Fruit fly (Drosophila melanogaster) whole organism, embryonic: ENCODE measurements around the gene CG5909.

ENCODE experiments used
- ATbp ChIP-seq: fragments of 200-800 bp; sonication (Bioruptor generic); optimal IDR thresholded peaks from 2 replicates; lab custom pipeline; 2017; ENCODE audit warnings: missing biosample characterization, mild to moderate bottlenecking, missing genetic modification characterization, missing genetic modification reagents
- Adf1 ChIP-seq: fragments of 200-800 bp; sonication (Bioruptor generic); IDR thresholded peaks from 2 replicates; pipeline ENCODE4 v1.3.6; 2022; ENCODE audit warnings: missing biosample characterization, missing genetic modification characterization
- CG10462 ChIP-seq: fragments of 200-800 bp; sonication (Bioruptor generic); optimal IDR thresholded peaks from 2 replicates; lab custom pipeline; 2016; ENCODE audit warnings: missing biosample characterization, missing genetic modification characterization
- CG14667 ChIP-seq: fragments of 200-800 bp; sonication (Bioruptor generic); IDR thresholded peaks from 2 replicates; pipeline ENCODE4 v1.3.6; 2022; ENCODE audit warnings: missing biosample characterization, missing genetic modification characterization
- CG15696 ChIP-seq: fragments of 200-800 bp; sonication (Bioruptor generic); optimal IDR thresholded peaks from 2 replicates; lab custom pipeline; 2019; ENCODE audit warnings: missing biosample characterization, mild to moderate bottlenecking, missing genetic modification characterization, moderate library complexity
- CG18764 ChIP-seq: fragments of 200-800 bp; sonication (Bioruptor generic); optimal IDR thresholded peaks from 3 replicates; lab custom pipeline; 2016; ENCODE audit warnings: missing biosample characterization, missing genetic modification characterization
- CG30403 ChIP-seq: fragments of 200-800 bp; sonication (Bioruptor generic); optimal IDR thresholded peaks from 3 replicates; lab custom pipeline; 2016; ENCODE audit warnings: missing biosample characterization, missing genetic modification characterization
- CG3995 ChIP-seq: fragments of 200-800 bp; sonication (Bioruptor generic); optimal IDR thresholded peaks from 3 replicates; lab custom pipeline; 2016; ENCODE audit warnings: missing biosample characterization, missing genetic modification characterization
- CG4854 ChIP-seq: fragments of 200-800 bp; sonication (Bioruptor generic); optimal IDR thresholded peaks from 2 replicates; lab custom pipeline; 2016; ENCODE audit warnings: missing biosample characterization, missing genetic modification characterization, inconsistent platforms
- CG6654 ChIP-seq: fragments of 200-800 bp; sonication (Bioruptor generic); optimal IDR thresholded peaks from 2 replicates; lab custom pipeline; 2017; ENCODE audit warnings: missing biosample characterization, mild to moderate bottlenecking, missing genetic modification characterization
- CG7745 ChIP-seq: fragments of 200-800 bp; sonication (Bioruptor generic); optimal IDR thresholded peaks from 2 replicates; lab custom pipeline; 2018; ENCODE audit warnings: missing biosample characterization, mild to moderate bottlenecking, missing genetic modification characterization, moderate library complexity
- CG8281 ChIP-seq: fragments of 200-800 bp; sonication (Bioruptor generic); optimal IDR thresholded peaks from 2 replicates; lab custom pipeline; 2018; ENCODE audit warnings: missing biosample characterization, mild to moderate bottlenecking, missing genetic modification characterization, moderate library complexity
- Dek ChIP-seq: fragments of 200-800 bp; sonication (Bioruptor generic); optimal IDR thresholded peaks from 3 replicates; lab custom pipeline; 2019; ENCODE audit warnings: missing biosample characterization, mild to moderate bottlenecking, missing genetic modification characterization, moderate library complexity
- Elba2 ChIP-seq: fragments of 200-800 bp; sonication (Bioruptor generic); optimal IDR thresholded peaks from 3 replicates; lab custom pipeline; 2016; ENCODE audit warnings: missing biosample characterization, missing genetic modification characterization
- HmgZ ChIP-seq: fragments of 200-800 bp; sonication (Bioruptor generic); optimal IDR thresholded peaks from 2 replicates; lab custom pipeline; 2018; ENCODE audit warnings: missing biosample characterization, mild to moderate bottlenecking, missing genetic modification characterization
- MESR4 ChIP-seq: fragments of 200-800 bp; sonication (Bioruptor generic); optimal IDR thresholded peaks from 2 replicates; lab custom pipeline; 2018; ENCODE audit warnings: missing biosample characterization, mild to moderate bottlenecking, missing genetic modification characterization, moderate library complexity
- Neu2 ChIP-seq: fragments of 200-800 bp; sonication (Bioruptor generic); optimal IDR thresholded peaks from 3 replicates; lab custom pipeline; 2016; ENCODE audit warnings: missing biosample characterization, missing genetic modification characterization, borderline replicate concordance
- Pdp1 ChIP-seq, 2 experiments: fragments of 200-800 bp; sonication (Bioruptor generic); optimal IDR thresholded peaks; 3 replicates each; lab custom pipeline; 2016; ENCODE audit warnings: missing biosample characterization in 2 of 2, missing genetic modification characterization in 2 of 2, mild to moderate bottlenecking in 1 of 2, moderate library complexity in 1 of 2
- Side ChIP-seq: fragments of 200-800 bp; sonication (Bioruptor generic); optimal IDR thresholded peaks from 2 replicates; lab custom pipeline; 2016; ENCODE audit warnings: missing biosample characterization, missing genetic modification characterization
- Sry-β ChIP-seq: fragments of 200-800 bp; sonication (Bioruptor generic); optimal IDR thresholded peaks from 2 replicates; lab custom pipeline; 2018; ENCODE audit warnings: missing biosample characterization, mild to moderate bottlenecking, missing genetic modification characterization, moderate library complexity
- YL-1 ChIP-seq: fragments of 200-800 bp; sonication (Bioruptor generic); optimal IDR thresholded peaks from 3 replicates; lab custom pipeline; 2017; ENCODE audit warnings: missing biosample characterization, mild to moderate bottlenecking, missing genetic modification characterization
- ase ChIP-seq: fragments of 200-800 bp; sonication (Bioruptor generic); IDR thresholded peaks from 3 replicates; pipeline ENCODE4 v1.3.6; 2022; ENCODE audit warnings: missing biosample characterization, missing genetic modification characterization
- ewg ChIP-seq: fragments of 200-800 bp; sonication (Bioruptor generic); optimal IDR thresholded peaks from 3 replicates; lab custom pipeline; 2017; ENCODE audit warnings: mild to moderate bottlenecking, missing biosample characterization, missing genetic modification reagents, missing genetic modification characterization
- fru ChIP-seq: fragments of >200 bp; optimal IDR thresholded peaks from 2 replicates; lab custom pipeline; 2017
- lov ChIP-seq, 2 experiments: fragments of 200-800 bp in 1 of 2; fragments of >200 bp in 1 of 2; sonication (Bioruptor generic) in 1 of 2; IDR thresholded peaks in 1 of 2; optimal IDR thresholded peaks in 1 of 2; 2 replicates in 1 of 2; 3 replicates in 1 of 2; pipeline versions ENCODE4 v1.3.6 to Lab custom; 2017 to 2022; ENCODE audit warnings: missing biosample characterization in 1 of 2, missing genetic modification characterization in 1 of 2
- nerfin-1 ChIP-seq: fragments of 200-800 bp; sonication (Bioruptor generic); optimal IDR thresholded peaks from 3 replicates; lab custom pipeline; 2019; ENCODE audit warnings: missing biosample characterization, mild to moderate bottlenecking, missing genetic modification characterization, moderate library complexity
- oc ChIP-seq: fragments of 200-800 bp; sonication (Bioruptor generic); optimal IDR thresholded peaks from 2 replicates; lab custom pipeline; 2018; ENCODE audit warnings: missing biosample characterization, mild to moderate bottlenecking, missing genetic modification characterization, moderate library complexity
- peb ChIP-seq: fragments of 200-800 bp; sonication (Bioruptor generic); IDR thresholded peaks from 2 replicates; pipeline ENCODE4 v1.3.6; 2022; ENCODE audit warnings: missing biosample characterization, missing genetic modification characterization
- phol ChIP-seq: fragments of 200-800 bp; sonication (Bioruptor generic); optimal IDR thresholded peaks from 3 replicates; lab custom pipeline; 2018; ENCODE audit warnings: missing biosample characterization, mild to moderate bottlenecking, missing genetic modification characterization, moderate library complexity
- pros ChIP-seq: fragments of 200-800 bp; sonication (Bioruptor generic); optimal IDR thresholded peaks from 3 replicates; lab custom pipeline; 2019; ENCODE audit warnings: missing biosample characterization, mild to moderate bottlenecking, missing genetic modification characterization, moderate library complexity
- repo ChIP-seq: fragments of 200-800 bp; sonication (Bioruptor generic); optimal IDR thresholded peaks from 2 replicates; lab custom pipeline; 2016; ENCODE audit warnings: missing biosample characterization, missing genetic modification characterization
- shn ChIP-seq: fragments of 200-800 bp; sonication (Bioruptor generic); optimal IDR thresholded peaks from 3 replicates; lab custom pipeline; 2016; ENCODE audit warnings: missing biosample characterization, missing genetic modification characterization
- toy ChIP-seq: fragments of 200-800 bp; sonication (Bioruptor generic); IDR thresholded peaks from 2 replicates; pipeline ENCODE4 v1.3.6; 2022; ENCODE audit warnings: missing biosample characterization, missing genetic modification characterization
- tx ChIP-seq: fragments of 200-800 bp; sonication (Bioruptor generic); optimal IDR thresholded peaks from 2 replicates; lab custom pipeline; 2016; ENCODE audit warnings: missing biosample characterization, missing genetic modification characterization
- z ChIP-seq: fragments of 200-800 bp; sonication (Bioruptor generic); IDR thresholded peaks from 3 replicates; pipeline ENCODE4 v1.3.6; 2022; ENCODE audit warnings: missing biosample characterization, missing genetic modification characterization
- zfh2 ChIP-seq: fragments of 200-800 bp; sonication (Bioruptor generic); optimal IDR thresholded peaks from 2 replicates; lab custom pipeline; 2016; ENCODE audit warnings: missing biosample characterization, missing genetic modification characterization

CG5909 gene

DNA sequence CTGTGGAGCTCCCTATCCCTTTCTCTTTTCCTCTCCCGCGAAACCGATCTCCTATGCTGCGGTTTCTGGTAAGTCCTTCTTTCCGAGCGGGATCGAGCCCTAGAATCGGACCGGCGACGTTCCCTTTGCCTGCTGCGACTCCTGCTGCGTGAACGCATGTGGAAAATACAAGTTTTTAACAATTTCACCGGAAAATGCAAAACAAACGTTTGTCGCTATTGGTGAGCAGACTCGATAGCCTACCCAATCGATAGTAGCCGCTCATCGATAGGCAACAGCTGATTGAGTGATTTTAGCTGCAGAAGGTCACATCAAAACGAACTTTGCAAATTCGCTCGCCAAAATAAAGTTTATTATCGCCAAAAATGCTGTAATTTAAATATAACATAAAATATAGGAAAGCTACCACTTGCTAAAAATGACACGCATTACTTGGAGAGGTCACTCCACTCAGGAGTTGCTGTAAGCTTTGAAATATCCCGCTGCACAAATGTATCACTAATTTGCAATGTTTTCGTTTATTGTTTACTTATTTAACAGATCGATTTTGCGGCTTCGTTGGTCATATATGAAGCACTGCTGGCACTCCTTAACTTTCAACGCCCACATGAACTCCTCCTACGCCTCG, 44.4 kb upstream of the CG5909 start, which contains the start of the genes CG6066 and CG5880 (continued):
- TF ChIP-seq Elba2 (GFP tag; lab: Kevin White, UChicago) (no peak), CG14667 (GFP tag; lab: Robert Waterston, UW) (no peak), CG3995 (GFP tag; lab: Kevin White, UChicago) (peak; percentile 22), HmgZ (no peak), CG30403 (GFP tag; lab: Kevin White, UChicago) (no peak), shn (GFP tag; lab: Kevin White, UChicago) (no peak), toy (no peak), ase (GFP tag; lab: Robert Waterston, UW) (no peak), lov (optimal IDR thresholded peaks at IDR 0.05; lab: Kevin White, UChicago) (no peak), lov (GFP tag; IDR thresholded peaks at IDR 0.05; lab: Robert Waterston, UW) (no peak), nerfin-1 (tag; lab: Kevin White, UChicago) (no peak), MESR4 (GFP tag; lab: Kevin White, UChicago) (peak; percentile 63), CG6654 (GFP tag; lab: Kevin White, UChicago) (no peak), Dek (tag; lab: Kevin White, UChicago) (no peak), zfh2 (GFP tag; lab: Kevin White, UChicago) (no peak)

- no peak for TF ChIP-seq Side (GFP tag; lab: Kevin White, UChicago)
- no peak for TF ChIP-seq Neu2 (GFP tag; lab: Kevin White, UChicago)
- TF ChIP-seq CG7745 (tag; lab: Kevin White, UChicago), result no peak
- TF ChIP-seq CG4854 (GFP tag; lab: Kevin White, UChicago), result no peak
- no peak for TF ChIP-seq fru
- no peak for TF ChIP-seq ATbp
- no peak for TF ChIP-seq peb (GFP tag; lab: Robert Waterston, UW)
- TF ChIP-seq CG18764 (GFP tag; lab: Kevin White, UChicago), result no peak
- TF ChIP-seq Sry-β (GFP tag; lab: Kevin White, UChicago), result no peak
- no peak for TF ChIP-seq Pdp1 (GFP tag; optimal IDR thresholded peaks at IDR 0.05; lab: Kevin White, UChicago)
- TF ChIP-seq zfh2 (GFP tag; lab: Kevin White, UChicago), result no peak
- no peak for TF ChIP-seq tx
- TF ChIP-seq Adf1 (GFP tag; lab: Robert Waterston, UW), result no peak
- TF ChIP-seq z, result no peak
- TF ChIP-seq pros (GFP tag; lab: Kevin White, UChicago), result no peak
- no peak for TF ChIP-seq CG15696
- TF ChIP-seq ewg (GFP tag; lab: Kevin White, UChicago), result no peak
- TF ChIP-seq YL-1 (GFP tag; lab: Kevin White, UChicago), result no peak
- TF ChIP-seq, all 482 proteins: peak for 0
These were observed 42.6 kb upstream of the CG5909 start, which contains the start of gene CG5882 for dm6 chr3R:27118346-27118745. TSS of gene CG5882 (plus strand) at chr3R:27118646.

DNA sequence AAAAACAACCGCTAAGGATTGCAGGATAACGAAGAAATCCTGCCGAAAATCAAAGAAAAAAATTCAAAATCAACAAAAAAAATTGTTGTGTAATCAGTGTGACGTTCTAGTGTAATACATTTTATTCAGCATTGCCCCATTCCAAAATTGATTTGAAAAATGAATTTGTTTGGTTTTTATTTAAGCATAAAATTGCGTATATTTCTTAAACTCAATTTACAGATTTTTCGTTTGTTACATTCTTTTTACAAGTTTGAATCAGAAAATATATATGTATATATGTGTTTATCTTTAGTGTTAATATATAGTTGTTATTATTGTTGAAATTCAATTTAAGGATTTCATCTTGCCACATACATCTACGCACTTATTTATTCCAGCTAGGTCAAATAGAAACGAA, 36.4 kb upstream of the CG5909 start, which contains the start of gene CG6059:
Gene CG6059 (minus strand): TSS at position 101 of the 400 bp plus-strand sequence.
- TF ChIP-seq CG10462 (GFP tag; lab: Kevin White, UChicago) (no peak), phol (tag; lab: Kevin White, UChicago) (no peak), oc (tag; lab: Kevin White, UChicago) (no peak), repo (GFP tag; lab: Kevin White, UChicago) (no peak), CG8281 (no peak)
